Fruit fly (Drosophila melanogaster): ENCODE data around the gene CG11768.

dm6 chr3R:8722962-8723548 lies 44.9 kb downstream of the CG11768 start, which contains the start of gene nom:
- TF ChIP-seq dl (GFP tag; optimal IDR thresholded peaks at IDR 0.05; ENCODE audit: insufficient read depth in 1 of 2, partially characterized antibody in 2 of 2), result no peak
- TF ChIP-seq brk (GFP tag; optimal IDR thresholded peaks at IDR 0.05), result no peak

All from whole organism, wandering third instar larva.